Worm (Caenorhabditis elegans) whole organism, midembryonic: Measurements from ENCODE around the gene Y22D7AL.4.

Experiments used
- cog-1 ChIP-seq: sonication (generic microtip); optimal IDR thresholded peaks from 2 replicates; lab custom pipeline; 2016; ENCODE audit warnings: missing genetic modification characterization, missing compliant biosample characterization
- flt-1 ChIP-seq: fragments of 200-800 bp; sonication (Bioruptor generic); IDR thresholded peaks from 2 replicates; pipeline ENCODE4 v1.3.6; 2022; ENCODE audit warnings: missing genetic modification characterization, missing compliant biosample characterization
- ref-1 ChIP-seq: fragments of 200-800 bp; sonication (Bioruptor generic); conservative IDR thresholded peaks from 2 replicates; pipeline ENCODE4 v1.3.6; 2022; ENCODE audit warnings: missing genetic modification reagents, missing genetic modification characterization, missing compliant biosample characterization
- tab-1 ChIP-seq: fragments of 200-800 bp; sonication (Bioruptor generic); IDR thresholded peaks from 2 replicates; pipeline ENCODE4 v1.3.6; 2022; ENCODE audit warnings: missing genetic modification characterization, missing compliant biosample characterization

DNA sequence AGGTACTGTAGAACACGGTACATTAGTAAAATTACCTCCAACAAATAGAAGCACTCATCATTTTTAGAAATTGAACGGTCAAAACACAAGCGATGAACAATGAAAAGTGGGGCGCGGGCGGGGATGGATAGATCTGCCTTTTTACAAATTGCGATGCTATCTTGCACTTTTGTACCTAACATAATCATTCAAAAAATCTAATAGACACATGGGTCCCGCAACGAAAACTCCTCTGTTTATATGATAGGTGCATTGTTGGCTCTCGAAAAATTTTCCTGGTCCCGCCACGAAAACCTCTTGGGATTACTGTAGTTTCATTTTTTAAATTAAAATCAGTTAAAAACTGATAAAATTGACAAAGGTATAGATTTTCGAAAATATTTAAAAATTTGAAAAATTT lies 7.8 kb downstream of the Y22D7AL.4 start, which contains the start of gene Y22D7AL.11:
- TF ChIP-seq cog-1 (tag; lab: Kevin White, UChicago): no peak
- TF ChIP-seq ref-1: no peak
- TF ChIP-seq tab-1: no peak
- no peak for TF ChIP-seq flt-1 (GFP tag; lab: Robert Waterston, UW)
